Worm (Caenorhabditis elegans): ENCODE results near the gene cest-16.
A peak's percentile ranks its signal among the peaks of the same experiment; 100 is the strongest.

cest-16 gene

DNA sequence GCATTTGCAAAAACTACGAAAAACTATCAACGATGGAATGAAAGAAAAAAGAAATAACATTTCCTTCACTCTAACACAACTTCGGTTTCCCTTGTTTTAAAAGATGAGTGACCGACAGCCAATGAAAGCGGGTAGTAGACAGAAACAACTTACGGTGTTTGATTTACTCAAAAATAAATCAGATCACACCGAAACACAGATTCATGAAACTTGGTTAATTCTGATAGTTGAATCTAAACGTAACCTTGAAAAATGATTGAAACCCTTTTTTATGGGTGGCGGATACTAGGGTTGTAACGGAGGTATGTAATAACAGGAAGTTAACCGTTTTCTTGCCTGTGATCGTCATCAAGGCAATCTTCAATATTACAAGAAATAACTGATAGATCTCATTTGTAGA is 24.4 kb upstream of the cest-16 start (continued):
- TF ChIP-seq zip-4 (GFP tag; optimal IDR thresholded peaks at IDR 0.05) (no peak), mef-2 (tag; optimal IDR thresholded peaks at IDR 0.05) (no peak), ztf-11 (tag; optimal IDR thresholded peaks at IDR 0.05) (no peak), Y116A8C.19 (tag; optimal IDR thresholded peaks at IDR 0.05; ENCODE audit: borderline replicate concordance) (no peak), sup-37 (GFP tag; optimal IDR thresholded peaks at IDR 0.05) (no peak), sptf-1 (tag; optimal IDR thresholded peaks at IDR 0.05) (no peak), nhr-76 (tag; optimal IDR thresholded peaks at IDR 0.05) (no peak), nhr-47 (tag; optimal IDR thresholded peaks at IDR 0.05) (peak; percentile 12), pag-3 (tag; optimal IDR thresholded peaks at IDR 0.05; ENCODE audit: borderline replicate concordance, insufficient read depth) (no peak), lin-39 (tag; optimal IDR thresholded peaks at IDR 0.05) (no peak), fkh-10 (GFP tag; optimal IDR thresholded peaks at IDR 0.05) (no peak), nhr-12 (tag; optimal IDR thresholded peaks at IDR 0.05) (no peak), mdl-1 (tag; optimal IDR thresholded peaks at IDR 0.05) (no peak), nhr-11 (tag; optimal IDR thresholded peaks at IDR 0.05) (no peak), snu-23 (GFP tag; optimal IDR thresholded peaks at IDR 0.05) (peak; percentile 52), sox-4 (tag; optimal IDR thresholded peaks at IDR 0.05) (no peak), fkh-4 (tag; optimal IDR thresholded peaks at IDR 0.05; ENCODE audit: borderline replicate concordance) (no peak), fos-1 (tag; optimal IDR thresholded peaks at IDR 0.05) (no peak), unc-130 (tag; optimal IDR thresholded peaks at IDR 0.05) (no peak), elt-2 (tag; optimal IDR thresholded peaks at IDR 0.05) (no peak), grh-1 (GFP tag; IDR thresholded peaks at IDR 0.05) (no peak), ceh-90 (tag; optimal IDR thresholded peaks at IDR 0.05) (no peak), nhr-71 (tag; optimal IDR thresholded peaks at IDR 0.05) (peak; percentile 69), aha-1 (tag; optimal IDR thresholded peaks at IDR 0.05) (no peak), hpl-2 (GFP tag; optimal IDR thresholded peaks at IDR 0.05) (no peak), unc-30 (tag; optimal IDR thresholded peaks at IDR 0.05) (no peak), tlp-1 (tag; optimal IDR thresholded peaks at IDR 0.05) (no peak), isw-1 (GFP tag; IDR thresholded peaks at IDR 0.05) (no peak), lsy-2 (tag; optimal IDR thresholded peaks at IDR 0.05) (peak in 1 of 2 experiments; percentile 24), nhr-20 (tag; optimal IDR thresholded peaks at IDR 0.05) (peak; percentile 56), nhr-237 (tag; optimal IDR thresholded peaks at IDR 0.05) (no peak)

DNA sequence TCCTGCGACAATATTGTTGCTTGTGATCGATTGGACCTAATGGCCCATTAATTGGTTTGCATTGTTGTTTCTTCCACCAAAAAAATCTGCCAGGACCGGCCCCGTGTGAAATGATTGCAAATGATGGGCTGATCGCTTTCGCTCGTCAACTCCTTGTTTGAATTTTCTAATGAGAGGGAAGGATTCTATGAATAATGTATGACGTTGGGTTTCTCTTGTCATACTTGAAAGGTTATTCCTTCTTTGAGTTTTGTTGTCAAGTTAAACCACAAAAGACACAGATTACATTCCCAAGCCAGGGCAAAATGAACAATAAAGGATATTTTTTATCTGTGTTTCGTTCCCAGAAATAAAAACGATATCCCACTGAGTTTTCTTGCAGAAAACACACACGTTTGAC is 23.0 kb upstream of the cest-16 start:
- TF ChIP-seq hlh-17 (GFP tag; optimal IDR thresholded peaks at IDR 0.05; ENCODE audit: borderline replicate concordance) (no peak), irx-1 (tag; optimal IDR thresholded peaks at IDR 0.05) (peak; percentile 26)

DNA sequence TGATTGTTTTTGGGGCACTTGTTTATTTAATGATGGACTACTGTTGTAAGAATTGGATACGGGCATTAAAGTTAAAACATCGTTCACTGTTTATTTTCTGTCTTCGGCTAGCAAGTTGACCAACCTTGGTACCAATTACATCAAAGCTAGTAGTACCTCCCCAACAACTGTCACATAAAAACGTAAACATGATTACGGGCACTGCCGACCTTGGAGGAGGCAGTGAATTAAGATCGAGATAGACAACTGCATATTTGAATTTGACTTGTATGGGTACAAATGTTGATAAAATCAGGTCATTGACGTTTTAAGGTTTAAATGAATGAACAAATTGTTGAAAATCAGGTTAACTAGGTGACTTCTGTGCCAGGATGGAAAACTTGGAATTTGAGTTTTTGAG is 22.5 kb upstream of the cest-16 start:
- TF ChIP-seq elt-3 (tag; optimal IDR thresholded peaks at IDR 0.05) (peak in 2 of 6 experiments; percentile 10 to 58), skn-1 (tag; optimal IDR thresholded peaks at IDR 0.05) (no peak), blmp-1 (tag; optimal IDR thresholded peaks at IDR 0.05) (peak; percentile 33), ceh-8 (GFP tag; optimal IDR thresholded peaks at IDR 0.05) (no peak), snu-23 (GFP tag; optimal IDR thresholded peaks at IDR 0.05) (peak; percentile 46), ceh-63 (GFP tag; optimal IDR thresholded peaks at IDR 0.05) (no peak), nhr-71 (tag; optimal IDR thresholded peaks at IDR 0.05) (peak; percentile 26), nhr-85 (tag) (peak; percentile 93), nhr-90 (tag; optimal IDR thresholded peaks at IDR 0.05; ENCODE audit: poor library complexity) (no peak), C04F5.9 (tag; optimal IDR thresholded peaks at IDR 0.05) (no peak), nhr-20 (tag; optimal IDR thresholded peaks at IDR 0.05) (peak; percentile 40), ces-1 (GFP tag; optimal IDR thresholded peaks at IDR 0.05) (no peak), lin-14 (GFP tag; optimal IDR thresholded peaks at IDR 0.05) (peak; percentile 70)
